Worm (Caenorhabditis elegans): Measurements from ENCODE around the gene srh-34.

- TF ChIP-seq cog-1 (tag; optimal IDR thresholded peaks at IDR 0.05): no peak
- no peak for TF ChIP-seq T22C8.4 (GFP tag; IDR thresholded peaks at IDR 0.05)
Measured at ce11 chrV:422133-422532, 24.3 kb downstream of the srh-34 start, which contains the start of gene dod-20.

Measured in whole organism, midembryonic.